Fruit fly (Drosophila melanogaster) whole organism, adult: Measurements from ENCODE around the gene Twdlalpha.

ENCODE experiments used
- CG1620 ChIP-seq: fragments of 200-800 bp; sonication (Bioruptor generic); optimal IDR thresholded peaks from 2 replicates; lab custom pipeline; 2016; ENCODE audit warnings: missing biosample characterization, missing genetic modification characterization
- CG33017 ChIP-seq: fragments of 200-800 bp; sonication (Bioruptor generic); optimal IDR thresholded peaks from 2 replicates; lab custom pipeline; 2018; ENCODE audit warnings: missing biosample characterization, mild to moderate bottlenecking, missing genetic modification characterization, moderate library complexity
- CG5204 ChIP-seq: fragments of 200-800 bp; sonication (Bioruptor generic); optimal IDR thresholded peaks from 2 replicates; lab custom pipeline; 2016; ENCODE audit warnings: missing biosample characterization, missing genetic modification characterization
- CG7045 ChIP-seq: fragments of 200-800 bp; sonication (Bioruptor generic); optimal IDR thresholded peaks from 2 replicates; lab custom pipeline; 2017; ENCODE audit warnings: missing biosample characterization, mild to moderate bottlenecking, missing genetic modification characterization
- Clk ChIP-seq: fragments of 200-800 bp; sonication (Bioruptor generic); optimal IDR thresholded peaks from 2 replicates; lab custom pipeline; 2017; ENCODE audit warnings: missing biosample characterization, missing genetic modification characterization
- Hr96 ChIP-seq: fragments of 200-800 bp; sonication (Bioruptor generic); optimal IDR thresholded peaks from 2 replicates; lab custom pipeline; 2016; ENCODE audit warnings: missing biosample characterization, missing genetic modification characterization
- Mnt ChIP-seq: fragments of 200-800 bp; sonication (Bioruptor generic); optimal IDR thresholded peaks from 2 replicates; lab custom pipeline; 2016; ENCODE audit warnings: missing biosample characterization, mild to moderate bottlenecking, missing genetic modification characterization
- cnc ChIP-seq, 2 experiments: fragments of >200 bp; optimal IDR thresholded peaks; 2 replicates each; lab custom pipeline; 2017
- kay ChIP-seq: fragments of 200-800 bp; sonication (Bioruptor generic); peaks from one replicate; lab custom pipeline; 2016; ENCODE audit warnings: missing biosample characterization, missing genetic modification characterization, borderline replicate concordance
- ovo ChIP-seq: fragments of 200-800 bp; sonication (Bioruptor generic); optimal IDR thresholded peaks from 2 replicates; lab custom pipeline; 2016; ENCODE audit warnings: missing biosample characterization, missing genetic modification characterization
- toe ChIP-seq: fragments of 200-800 bp; sonication (Bioruptor generic); optimal IDR thresholded peaks from 2 replicates; lab custom pipeline; 2016; ENCODE audit warnings: missing biosample characterization, missing genetic modification characterization

dm6 chrX:16745942-16746341 lies 3.3 kb downstream of the Twdlalpha start:
- TF ChIP-seq toe (GFP tag; lab: Kevin White, UChicago) (no peak), Clk (GFP tag; lab: Kevin White, UChicago) (no peak), kay (GFP tag; lab: Kevin White, UChicago) (no peak), ovo (GFP tag; lab: Kevin White, UChicago) (no peak), Hr96 (GFP tag; lab: Kevin White, UChicago) (no peak), CG33017 (no peak), CG7045 (GFP tag; lab: Kevin White, UChicago) (no peak), cnc (optimal IDR thresholded peaks at IDR 0.05; lab: Kevin White, UChicago) (no peak), CG5204 (no peak), Mnt (GFP tag; lab: Kevin White, UChicago) (no peak), CG1620 (GFP tag; lab: Kevin White, UChicago) (no peak)
